Worm (Caenorhabditis elegans) whole organism, L4/young adult: ENCODE measurements around the gene gsy-1.

Experiments used
- W03F9.2 ChIP-seq: fragments of 150-350 bp; optimal IDR thresholded peaks from 2 replicates; lab custom pipeline; 2014; ENCODE audit warnings: missing biosample characterization, missing genetic modification characterization
- dao-5 ChIP-seq: sonication (generic microtip); optimal IDR thresholded peaks from 2 replicates; lab custom pipeline; 2016; ENCODE audit warnings: missing genotype, missing genetic modification characterization, moderate library complexity, missing compliant biosample characterization
- him-1 ChIP-seq: sonication (generic microtip); optimal IDR thresholded peaks from 2 replicates; lab custom pipeline; 2016; ENCODE audit warnings: missing genotype, missing genetic modification reagents, missing genetic modification characterization, missing compliant biosample characterization

DNA sequence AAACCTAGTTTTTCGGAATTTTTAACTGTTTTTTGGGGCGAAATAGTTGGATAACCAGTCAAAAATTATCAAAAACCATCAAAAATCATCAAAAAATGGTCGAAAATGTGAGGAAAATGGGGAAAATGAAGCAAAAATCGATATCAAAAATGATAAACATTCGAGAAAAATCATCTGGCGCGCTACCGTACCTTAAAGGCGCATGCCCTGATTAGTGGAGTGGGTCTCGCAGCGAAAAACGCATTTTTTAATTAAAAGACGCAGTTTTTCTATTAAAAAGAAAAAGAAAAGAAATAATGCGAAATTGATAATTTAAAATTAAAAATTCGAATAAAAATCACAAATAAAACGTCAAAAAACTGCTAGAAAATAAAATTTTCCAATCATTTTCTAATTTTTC is 2.5 kb upstream of the gsy-1 start, which contains the start of gene F35C5.1:
- TF ChIP-seq dao-5 (tag; lab: Kevin White, UChicago) (no peak), him-1 (tag; lab: Kevin White, UChicago) (no peak), W03F9.2 (tag; lab: Kevin White, UChicago) (no peak)
